Worm (Caenorhabditis elegans) whole organism, midembryonic: ENCODE data around the gene C44B12.9.

Source experiments
- cog-1 ChIP-seq: sonication (generic microtip); optimal IDR thresholded peaks from 2 replicates; lab custom pipeline; 2016; ENCODE audit warnings: missing genetic modification characterization, missing compliant biosample characterization
- flt-1 ChIP-seq: fragments of 200-800 bp; sonication (Bioruptor generic); IDR thresholded peaks from 2 replicates; pipeline ENCODE4 v1.3.6; 2022; ENCODE audit warnings: missing genetic modification characterization, missing compliant biosample characterization
- klf-2 ChIP-seq: fragments of 200-800 bp; sonication (Bioruptor generic); conservative IDR thresholded peaks from 2 replicates; pipeline ENCODE4 v1.3.6; 2022; ENCODE audit warnings: missing genetic modification reagents, missing genetic modification characterization, missing compliant biosample characterization
- med-1 ChIP-seq: sonication (generic microtip); optimal IDR thresholded peaks from 2 replicates; lab custom pipeline; 2017; ENCODE audit warnings: missing genetic modification characterization, mild to moderate bottlenecking, missing compliant biosample characterization, antibody characterized with exemption, missing genetic modification reagents; ENCODE audit not compliant: insufficient read depth
- tab-1 ChIP-seq: fragments of 200-800 bp; sonication (Bioruptor generic); IDR thresholded peaks from 2 replicates; pipeline ENCODE4 v1.3.6; 2022; ENCODE audit warnings: missing genetic modification characterization, missing compliant biosample characterization
- ztf-23 ChIP-seq: fragments of 200-800 bp; sonication (Bioruptor generic); IDR thresholded peaks from 2 replicates; pipeline ENCODE4 v1.3.6; 2022; ENCODE audit warnings: missing genetic modification reagents, missing genetic modification characterization, missing compliant biosample characterization
- ztf-29 ChIP-seq: fragments of 200-800 bp; sonication (Bioruptor generic); IDR thresholded peaks from 2 replicates; pipeline ENCODE4 v1.3.6; 2022; ENCODE audit warnings: missing genetic modification reagents, missing genetic modification characterization, missing compliant biosample characterization

- TF ChIP-seq ztf-23: no peak
- TF ChIP-seq cog-1 (tag; lab: Kevin White, UChicago): no peak
- no peak for TF ChIP-seq flt-1 (GFP tag; lab: Robert Waterston, UW)
- no peak for TF ChIP-seq tab-1 (GFP tag; lab: Robert Waterston, UW)
- no peak for TF ChIP-seq med-1
- TF ChIP-seq klf-2: no peak
- no peak for TF ChIP-seq ztf-29 (GFP tag; lab: Robert Waterston, UW)
Observed at ce11 chrIV:1056263-1056942, 48.0 kb downstream of the C44B12.9 start, which contains the start of the genes Y55F3AM.13 and mrps-25.
